Fruit fly (Drosophila melanogaster) whole organism, embryonic: ENCODE results near the gene CG10445.

Experiments
- BEAF-32 ChIP-seq: fragments of 200-800 bp; sonication (Bioruptor generic); optimal IDR thresholded peaks from 3 replicates; lab custom pipeline; 2017; ENCODE audit warnings: missing biosample characterization, missing genetic modification characterization, mild to moderate bottlenecking, moderate library complexity, missing genetic modification reagents
- CG11456 ChIP-seq: fragments of 200-800 bp; sonication (Bioruptor generic); IDR thresholded peaks from 3 replicates; pipeline ENCODE4 v1.3.6; 2022; ENCODE audit warnings: missing biosample characterization, missing genetic modification characterization
- CG11504 ChIP-seq: fragments of 200-800 bp; sonication (Bioruptor generic); optimal IDR thresholded peaks from 3 replicates; lab custom pipeline; 2019; ENCODE audit warnings: missing biosample characterization, mild to moderate bottlenecking, missing genetic modification characterization, moderate library complexity
- CG11695 ChIP-seq: fragments of 200-800 bp; sonication (Bioruptor generic); IDR thresholded peaks from 3 replicates; pipeline ENCODE4 v1.3.6; 2022; ENCODE audit warnings: missing biosample characterization, missing genetic modification characterization
- CG14667 ChIP-seq: fragments of 200-800 bp; sonication (Bioruptor generic); IDR thresholded peaks from 2 replicates; pipeline ENCODE4 v1.3.6; 2022; ENCODE audit warnings: missing biosample characterization, missing genetic modification characterization
- CG14710 ChIP-seq: fragments of 200-800 bp; sonication (Bioruptor generic); optimal IDR thresholded peaks from 3 replicates; lab custom pipeline; 2019; ENCODE audit warnings: missing biosample characterization, mild to moderate bottlenecking, missing genetic modification characterization, moderate library complexity
- CG15514 ChIP-seq: fragments of 200-800 bp; sonication (Bioruptor generic); optimal IDR thresholded peaks from 3 replicates; lab custom pipeline; 2017; ENCODE audit warnings: missing biosample characterization, missing genetic modification characterization, mild to moderate bottlenecking, moderate library complexity, missing genetic modification reagents
- CG17359 ChIP-seq: fragments of 200-800 bp; sonication (Bioruptor generic); optimal IDR thresholded peaks from 3 replicates; lab custom pipeline; 2018; ENCODE audit warnings: missing biosample characterization, mild to moderate bottlenecking, missing genetic modification characterization, moderate library complexity
- CG17802 ChIP-seq: fragments of 200-800 bp; sonication (Bioruptor generic); optimal IDR thresholded peaks from 2 replicates; lab custom pipeline; 2018; ENCODE audit warnings: missing biosample characterization, mild to moderate bottlenecking, missing genetic modification characterization, moderate library complexity
- CG18599 ChIP-seq: fragments of 200-800 bp; sonication (Bioruptor generic); optimal IDR thresholded peaks from 3 replicates; lab custom pipeline; 2017; ENCODE audit warnings: missing biosample characterization, missing genetic modification characterization, mild to moderate bottlenecking, moderate library complexity, missing genetic modification reagents
- CG2678 ChIP-seq: fragments of 200-800 bp; sonication (Bioruptor generic); optimal IDR thresholded peaks from 3 replicates; lab custom pipeline; 2019; ENCODE audit warnings: missing biosample characterization, mild to moderate bottlenecking, missing genetic modification characterization, moderate library complexity
- CG30403 ChIP-seq: fragments of 200-800 bp; sonication (Bioruptor generic); optimal IDR thresholded peaks from 3 replicates; lab custom pipeline; 2016; ENCODE audit warnings: missing biosample characterization, missing genetic modification characterization
- CG34376 ChIP-seq: fragments of 200-800 bp; sonication (Bioruptor generic); optimal IDR thresholded peaks from 2 replicates; lab custom pipeline; 2018; ENCODE audit warnings: missing biosample characterization, mild to moderate bottlenecking, missing genetic modification characterization
- CG43689 ChIP-seq: fragments of 200-800 bp; sonication (Bioruptor generic); IDR thresholded peaks from 2 replicates; pipeline ENCODE4 v1.3.6; 2022; ENCODE audit warnings: missing biosample characterization, missing genetic modification characterization
- CG4730 ChIP-seq: fragments of 200-800 bp; sonication (Bioruptor generic); IDR thresholded peaks from 2 replicates; pipeline ENCODE4 v1.3.6; 2022; ENCODE audit warnings: missing biosample characterization, missing genetic modification characterization
- CG7928 ChIP-seq: fragments of 200-800 bp; sonication (Bioruptor generic); optimal IDR thresholded peaks from 2 replicates; lab custom pipeline; 2017; ENCODE audit warnings: missing biosample characterization, mild to moderate bottlenecking, missing genetic modification characterization
- CG8388 ChIP-seq: fragments of 200-800 bp; sonication (Bioruptor generic); optimal IDR thresholded peaks from 2 replicates; lab custom pipeline; 2019; ENCODE audit warnings: missing biosample characterization, mild to moderate bottlenecking, missing genetic modification characterization, moderate library complexity
- CG9215 ChIP-seq: fragments of 200-800 bp; sonication (Bioruptor generic); IDR thresholded peaks from 2 replicates; pipeline ENCODE4 v1.3.6; 2022; ENCODE audit warnings: missing biosample characterization, missing genetic modification characterization
- Dfd ChIP-seq, 2 experiments: fragments of >200 bp; optimal IDR thresholded peaks; 2 replicates each; lab custom pipeline; 2017; ENCODE audit warnings: missing biosample characterization in 2 of 2, missing genetic modification characterization in 2 of 2
- Doc3 ChIP-seq: fragments of 200-800 bp; sonication (Bioruptor generic); IDR thresholded peaks from 3 replicates; pipeline ENCODE4 v1.3.6; 2022; ENCODE audit warnings: missing biosample characterization, missing genetic modification characterization; ENCODE audit not compliant: partially characterized antibody
- E2f2 ChIP-seq: fragments of 200-800 bp; sonication (Bioruptor generic); IDR thresholded peaks from 2 replicates; pipeline ENCODE4 v1.3.6; 2022; ENCODE audit warnings: missing biosample characterization, missing genetic modification characterization
- H2.0 ChIP-seq: fragments of 200-800 bp; sonication (Bioruptor generic); IDR thresholded peaks from 2 replicates; pipeline ENCODE4 v1.3.6; 2022; ENCODE audit warnings: missing biosample characterization, missing genetic modification characterization
- Jarid2 ChIP-seq: fragments of 200-800 bp; sonication (Bioruptor generic); optimal IDR thresholded peaks from 3 replicates; lab custom pipeline; 2017; ENCODE audit warnings: mild to moderate bottlenecking, missing biosample characterization, missing genetic modification reagents, missing genetic modification characterization
- Kr ChIP-seq: fragments of 200-800 bp; sonication (Bioruptor generic); optimal IDR thresholded peaks from 2 replicates; lab custom pipeline; 2017; ENCODE audit warnings: missing biosample characterization, mild to moderate bottlenecking, missing genetic modification characterization
- Mrtf ChIP-seq: fragments of 200-800 bp; sonication (Bioruptor generic); IDR thresholded peaks from 3 replicates; pipeline ENCODE4 v1.3.6; 2022; ENCODE audit warnings: missing biosample characterization, missing genetic modification characterization
- Rx ChIP-seq: fragments of 200-800 bp; sonication (Bioruptor generic); IDR thresholded peaks from 2 replicates; pipeline ENCODE4 v1.3.6; 2022; ENCODE audit warnings: missing biosample characterization, missing genetic modification characterization
- Stat92E ChIP-seq, 3 experiments: fragments of >200 bp in 2 of 3; fragments of 200-800 bp in 1 of 3; sonication (Bioruptor generic) in 1 of 3; optimal IDR thresholded peaks; 2 replicates each; lab custom pipeline; 2017 to 2019; ENCODE audit warnings: missing biosample characterization in 3 of 3, missing genetic modification characterization in 3 of 3, mild to moderate bottlenecking in 1 of 3, moderate library complexity in 1 of 3
- Taf1 ChIP-seq: fragments of 200-800 bp; sonication (Bioruptor generic); IDR thresholded peaks from 2 replicates; pipeline ENCODE4 v1.3.6; 2022; ENCODE audit warnings: missing biosample characterization, missing genetic modification characterization
- Tbp ChIP-seq: fragments of >200 bp; optimal IDR thresholded peaks from 2 replicates; lab custom pipeline; 2018; ENCODE audit warnings: missing biosample characterization, missing genetic modification characterization
- ato ChIP-seq: fragments of 200-800 bp; sonication (Bioruptor generic); IDR thresholded peaks from 2 replicates; pipeline ENCODE4 v1.3.6; 2022; ENCODE audit warnings: missing biosample characterization, missing genetic modification characterization; ENCODE audit not compliant: partially characterized antibody
- cad ChIP-seq: fragments of >200 bp; optimal IDR thresholded peaks from 2 replicates; lab custom pipeline; 2017; ENCODE audit warnings: missing biosample characterization, missing genetic modification characterization
- caup ChIP-seq: fragments of 200-800 bp; sonication (Bioruptor generic); optimal IDR thresholded peaks from 3 replicates; lab custom pipeline; 2017; ENCODE audit warnings: missing biosample characterization, mild to moderate bottlenecking, missing genetic modification characterization, moderate library complexity; ENCODE audit not compliant: severe bottlenecking
- chinmo ChIP-seq: fragments of 200-800 bp; sonication (Bioruptor generic); IDR thresholded peaks from 4 replicates; pipeline ENCODE4 v1.3.6; 2022; ENCODE audit warnings: missing biosample characterization, missing genetic modification characterization; ENCODE audit not compliant: partially characterized antibody
- dmrt99B ChIP-seq: fragments of 200-800 bp; sonication (Bioruptor generic); optimal IDR thresholded peaks from 2 replicates; lab custom pipeline; 2018; ENCODE audit warnings: missing biosample characterization, mild to moderate bottlenecking, missing genetic modification characterization, moderate library complexity
- emc ChIP-seq: fragments of 200-800 bp; sonication (Bioruptor generic); optimal IDR thresholded peaks from 2 replicates; lab custom pipeline; 2016; ENCODE audit warnings: missing biosample characterization, missing genetic modification characterization
- grau ChIP-seq: fragments of 200-800 bp; optimal IDR thresholded peaks from 3 replicates; lab custom pipeline; 2019; ENCODE audit warnings: missing biosample characterization, mild to moderate bottlenecking, missing genetic modification characterization, moderate library complexity
- gsb ChIP-seq: fragments of 200-800 bp; sonication (Bioruptor generic); IDR thresholded peaks from 2 replicates; pipeline ENCODE4 v1.3.6; 2022; ENCODE audit warnings: missing biosample characterization, missing genetic modification characterization
- jigr1 ChIP-seq: fragments of 200-800 bp; sonication (Bioruptor generic); IDR thresholded peaks from 3 replicates; pipeline ENCODE4 v1.3.6; 2022; ENCODE audit warnings: missing biosample characterization, missing genetic modification characterization
- kay ChIP-seq: fragments of 200-800 bp; sonication (Bioruptor generic); optimal IDR thresholded peaks from 2 replicates; lab custom pipeline; 2016; ENCODE audit warnings: missing biosample characterization, missing genetic modification characterization
- lab ChIP-seq: fragments of 200-800 bp; sonication (Bioruptor generic); optimal IDR thresholded peaks from 3 replicates; lab custom pipeline; 2017; ENCODE audit warnings: missing biosample characterization, missing genetic modification characterization, mild to moderate bottlenecking, moderate library complexity, missing genetic modification reagents
- mirr ChIP-seq: fragments of 200-800 bp; sonication (Bioruptor generic); optimal IDR thresholded peaks from 3 replicates; lab custom pipeline; 2018; ENCODE audit warnings: missing biosample characterization, mild to moderate bottlenecking, missing genetic modification characterization
- onecut ChIP-seq: fragments of 200-800 bp; sonication (Bioruptor generic); IDR thresholded peaks from 2 replicates; pipeline ENCODE4 v1.3.6; 2022; ENCODE audit warnings: missing biosample characterization, missing genetic modification characterization
- org-1 ChIP-seq: fragments of 200-800 bp; sonication (Bioruptor generic); optimal IDR thresholded peaks from 2 replicates; lab custom pipeline; 2017; ENCODE audit warnings: missing biosample characterization, missing genetic modification characterization
- p53 ChIP-seq: fragments of 200-800 bp; sonication (Bioruptor generic); optimal IDR thresholded peaks from 2 replicates; lab custom pipeline; 2016; ENCODE audit warnings: missing biosample characterization, missing genetic modification characterization
- salm ChIP-seq: fragments of 200-800 bp; sonication (Bioruptor generic); optimal IDR thresholded peaks from 2 replicates; lab custom pipeline; 2018; ENCODE audit warnings: missing biosample characterization, mild to moderate bottlenecking, missing genetic modification characterization
- sens ChIP-seq: fragments of 200-800 bp; sonication (Bioruptor generic); peaks from one replicate; lab custom pipeline; 2016; ENCODE audit warnings: missing biosample characterization, missing genetic modification characterization
- slbo ChIP-seq: fragments of 200-800 bp; sonication (Bioruptor generic); IDR thresholded peaks from 2 replicates; pipeline ENCODE4 v1.3.6; 2022; ENCODE audit warnings: missing biosample characterization, missing genetic modification characterization
- sqz ChIP-seq: fragments of 200-800 bp; sonication (Bioruptor generic); optimal IDR thresholded peaks from 3 replicates; lab custom pipeline; 2018; ENCODE audit warnings: missing biosample characterization, mild to moderate bottlenecking, missing genetic modification characterization
- stc ChIP-seq: fragments of 200-800 bp; sonication (Bioruptor generic); IDR thresholded peaks from 2 replicates; pipeline ENCODE4 v1.3.6; 2022; ENCODE audit warnings: missing biosample characterization, missing genetic modification characterization
- toy ChIP-seq: fragments of 200-800 bp; sonication (Bioruptor generic); IDR thresholded peaks from 2 replicates; pipeline ENCODE4 v1.3.6; 2022; ENCODE audit warnings: missing biosample characterization, missing genetic modification characterization
- wdn ChIP-seq: fragments of 200-800 bp; sonication (Bioruptor generic); IDR thresholded peaks from 2 replicates; pipeline ENCODE4 v1.3.6; 2022; ENCODE audit warnings: missing biosample characterization, missing genetic modification characterization
- yki ChIP-seq: fragments of >200 bp; optimal IDR thresholded peaks from 3 replicates; lab custom pipeline; 2018

The CG10445 gene

DNA sequence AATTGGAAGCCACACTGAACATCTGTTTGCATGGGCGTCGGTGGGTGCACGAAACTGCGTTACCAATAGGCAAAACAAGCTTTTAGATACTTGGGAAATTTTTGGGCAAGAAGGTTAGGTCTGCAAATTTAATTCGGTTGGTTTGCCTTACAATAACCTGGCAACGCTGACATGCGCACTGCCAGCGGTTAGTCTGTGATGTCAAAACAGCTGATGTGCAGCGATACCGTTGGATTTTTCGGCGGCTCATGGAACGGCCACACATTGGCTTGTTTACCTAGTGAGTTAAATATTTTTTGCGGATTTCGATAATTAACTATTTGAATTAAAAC, 33.3 kb downstream of the CG10445 start, which contains the start of gene ArgRS-m (continued):
- TF ChIP-seq CG34376: peak; percentile 44
- peak; percentile 28 for TF ChIP-seq emc (GFP tag; lab: Kevin White, UChicago)
- TF ChIP-seq chinmo (GFP tag; lab: Robert Waterston, UW): no peak
- peak; percentile 52 for TF ChIP-seq grau (tag; lab: Kevin White, UChicago)
- TF ChIP-seq sqz (GFP tag; lab: Kevin White, UChicago): no peak
- no peak for TF ChIP-seq CG4730
- no peak for TF ChIP-seq Taf1
- no peak for TF ChIP-seq CG14667 (GFP tag; lab: Robert Waterston, UW)
- TF ChIP-seq mirr (GFP tag; lab: Kevin White, UChicago): no peak
- TF ChIP-seq CG2678 (tag; lab: Kevin White, UChicago): peak; percentile 41
- no peak for TF ChIP-seq gsb (GFP tag; lab: Robert Waterston, UW)
- peak; percentile 61 for TF ChIP-seq BEAF-32 (GFP tag; lab: Kevin White, UChicago)
- no peak for TF ChIP-seq CG8388 (GFP tag; lab: Kevin White, UChicago)
- peak; percentile 66 for TF ChIP-seq CG30403
- TF ChIP-seq CG43689 (GFP tag; lab: Robert Waterston, UW): no peak
- peak; percentile 44 for TF ChIP-seq H2.0 (GFP tag; lab: Robert Waterston, UW)
- peak; percentile 18 for TF ChIP-seq p53 (GFP tag; lab: Kevin White, UChicago)
- no peak for TF ChIP-seq jigr1 (GFP tag; lab: Robert Waterston, UW)
- TF ChIP-seq E2f2 (GFP tag; lab: Robert Waterston, UW): peak; percentile 59
- TF ChIP-seq CG15514 (GFP tag; lab: Kevin White, UChicago): peak; percentile 95
- peak in 1 of 3 experiments; percentile 10 for TF ChIP-seq Stat92E (GFP tag; optimal IDR thresholded peaks at IDR 0.05; lab: Kevin White, UChicago)
- peak; percentile 81 for TF ChIP-seq sens (GFP tag; lab: Kevin White, UChicago)
- TF ChIP-seq Rx: no peak
- no peak for TF ChIP-seq cad (GFP tag; lab: Kevin White, UChicago)
- TF ChIP-seq wdn (GFP tag; lab: Robert Waterston, UW): no peak
- TF ChIP-seq onecut (GFP tag; lab: Robert Waterston, UW): no peak
- no peak for TF ChIP-seq Dfd (GFP tag; optimal IDR thresholded peaks at IDR 0.05; lab: Kevin White, UChicago)
- TF ChIP-seq Tbp (GFP tag; lab: Kevin White, UChicago): no peak
- TF ChIP-seq ato: 0 out of 2 replicates have a peak, but pooled peaks have one; percentile 8
- peak; percentile 78 for TF ChIP-seq lab (GFP tag; lab: Kevin White, UChicago)
- TF ChIP-seq dmrt99B: no peak
- no peak for TF ChIP-seq CG11504
- 0 out of 2 replicates have a peak, but pooled peaks have one; percentile 5 for TF ChIP-seq toy (GFP tag; lab: Robert Waterston, UW)
- TF ChIP-seq salm (tag; lab: Kevin White, UChicago): no peak
- TF ChIP-seq Kr (GFP tag; lab: Kevin White, UChicago): no peak
- peak; percentile 62 for TF ChIP-seq caup
- TF ChIP-seq CG11456: peak; percentile 73; the same call in 1 of the 3 replicates
- no peak for TF ChIP-seq Mrtf (GFP tag; lab: Robert Waterston, UW)
- TF ChIP-seq CG18599 (GFP tag; lab: Kevin White, UChicago): peak; percentile 75
- TF ChIP-seq org-1 (GFP tag; lab: Kevin White, UChicago): peak; percentile 15
- no peak for TF ChIP-seq Doc3 (GFP tag; lab: Robert Waterston, UW)
- TF ChIP-seq CG14710: peak; percentile 53
- TF ChIP-seq CG11695 (GFP tag; lab: Robert Waterston, UW): no peak
- TF ChIP-seq slbo (GFP tag; lab: Robert Waterston, UW): peak; percentile 83
- TF ChIP-seq stc (GFP tag; lab: Robert Waterston, UW): peak; percentile 6; the same call in 1 of the 2 replicates
- peak; percentile 41; the same call in 1 of the 2 replicates for TF ChIP-seq CG9215
- TF ChIP-seq CG17802: no peak
- TF ChIP-seq yki (lab: Kevin White, UChicago): no peak
- TF ChIP-seq Jarid2 (GFP tag; lab: Kevin White, UChicago): no peak
- peak; percentile 26 for TF ChIP-seq CG7928 (GFP tag; lab: Kevin White, UChicago)
- TF ChIP-seq kay: no peak
- peak; percentile 30 for TF ChIP-seq CG17359 (tag; lab: Kevin White, UChicago)
